Worm (Caenorhabditis elegans): Measurements from ENCODE around the gene Y49F6B.6.

Gene Y49F6B.6

DNA sequence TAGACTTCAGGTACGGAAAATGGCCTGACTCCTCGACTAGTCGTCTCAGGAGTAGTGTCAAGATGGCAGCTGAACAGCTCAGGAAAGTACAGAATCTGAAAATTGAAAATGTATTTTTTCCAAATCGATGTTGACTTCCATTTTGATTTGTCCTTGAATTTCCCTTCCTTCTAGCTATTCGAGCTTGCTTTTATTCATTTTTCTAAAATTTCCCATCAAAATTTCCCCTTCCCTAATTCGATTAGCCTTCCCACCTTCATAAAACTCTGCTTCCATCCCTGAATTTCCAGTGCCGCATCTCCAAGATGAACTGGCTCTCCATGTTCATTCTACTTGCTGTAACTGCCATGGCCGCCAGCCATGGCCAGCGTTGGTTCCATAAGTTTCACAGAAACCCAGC lies at the start of gene Y49F6B.6:
Y49F6B.6 (plus strand) TSS at position 301 of the 400 bp plus-strand sequence.
- TF ChIP-seq ces-1 (GFP tag; optimal IDR thresholded peaks at IDR 0.05) (no peak), tag-97 (GFP tag; IDR thresholded peaks at IDR 0.05) (no peak), snpc-4 (tag; optimal IDR thresholded peaks at IDR 0.05) (no peak), lsy-2 (tag; optimal IDR thresholded peaks at IDR 0.05) (no peak), ceh-28 (tag; optimal IDR thresholded peaks at IDR 0.05) (no peak), nhr-28 (tag; optimal IDR thresholded peaks at IDR 0.05) (no peak), daf-19 (GFP tag; conservative IDR thresholded peaks at IDR 0.05) (no peak), jun-1 (tag; optimal IDR thresholded peaks at IDR 0.05) (no peak), gei-8 (GFP tag; optimal IDR thresholded peaks at IDR 0.05) (no peak), zfp-2 (tag; optimal IDR thresholded peaks at IDR 0.05) (no peak), hif-1 (tag; optimal IDR thresholded peaks at IDR 0.05) (no peak), mep-1 (tag; optimal IDR thresholded peaks at IDR 0.05) (no peak)

DNA sequence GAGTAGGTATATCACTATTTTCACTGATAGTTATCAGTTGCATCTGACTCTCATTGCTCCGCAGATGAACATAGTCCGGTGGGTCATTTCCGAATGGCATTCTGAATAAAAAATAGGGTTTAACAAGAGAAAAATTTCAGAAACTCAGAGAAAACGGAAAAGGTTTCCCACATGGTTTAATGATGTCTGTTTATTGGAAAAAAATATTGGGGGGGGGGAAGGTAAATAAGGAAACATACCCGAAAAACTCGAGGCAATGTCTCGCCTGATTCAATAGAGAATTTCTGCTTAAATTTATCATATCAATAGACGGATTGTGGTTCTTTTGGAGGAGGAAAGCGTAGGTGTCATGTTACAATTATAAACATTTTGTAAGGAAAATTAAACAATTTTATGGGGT lies 47.5 kb upstream of the Y49F6B.6 start, which contains the start of gene nep-11:
nep-11 (minus strand) TSS at position 101 of the 400 bp plus-strand sequence.
- TF ChIP-seq jun-1 (tag; optimal IDR thresholded peaks at IDR 0.05) (no peak), nhr-25 (tag; optimal IDR thresholded peaks at IDR 0.05; ENCODE audit: borderline replicate concordance, insufficient read depth) (no peak), lin-39 (tag; optimal IDR thresholded peaks at IDR 0.05) (no peak), hlh-30 (tag; optimal IDR thresholded peaks at IDR 0.05; ENCODE audit: insufficient read depth) (no peak)

ce11 chrII:3428158-3428704 lies 44.7 kb upstream of the Y49F6B.6 start:
- peak in 1 of 2 experiments; percentile 47 for TF ChIP-seq mdl-1 (tag; optimal IDR thresholded peaks at IDR 0.05)
- no peak for TF ChIP-seq mxl-2 (GFP tag; conservative IDR thresholded peaks at IDR 0.05)
- TF ChIP-seq nhr-237 (tag; optimal IDR thresholded peaks at IDR 0.05), result no peak
- TF ChIP-seq nhr-76 (tag; optimal IDR thresholded peaks at IDR 0.05), result no peak
- no peak for TF ChIP-seq D1046.2 (GFP tag; IDR thresholded peaks at IDR 0.05)
- TF ChIP-seq nhr-77 (tag; optimal IDR thresholded peaks at IDR 0.05), result no peak
- no peak for TF ChIP-seq ceh-62 (tag; optimal IDR thresholded peaks at IDR 0.05)
- TF ChIP-seq lin-29 (GFP tag; IDR thresholded peaks at IDR 0.05), result no peak
- TF ChIP-seq aha-1 (tag), result peak; percentile 93
- no peak for TF ChIP-seq pha-4 (GFP tag; IDR thresholded peaks at IDR 0.05)
- no peak for TF ChIP-seq pha-4 (tag; optimal IDR thresholded peaks at IDR 0.05)
- no peak for TF ChIP-seq dmd-9 (GFP tag; IDR thresholded peaks at IDR 0.05)
- TF ChIP-seq duxl-1 (tag; optimal IDR thresholded peaks at IDR 0.05; ENCODE audit: poor library complexity), result no peak
- TF ChIP-seq lim-7 (GFP tag; IDR thresholded peaks at IDR 0.05), result no peak
- peak; percentile 1 for TF ChIP-seq hlh-11 (tag; optimal IDR thresholded peaks at IDR 0.05)
- no peak for TF ChIP-seq mxl-3 (GFP tag; optimal IDR thresholded peaks at IDR 0.05)
- no peak for TF ChIP-seq Y5F2A.4 (GFP tag; optimal IDR thresholded peaks at IDR 0.05)
- TF ChIP-seq ceh-82 (tag; optimal IDR thresholded peaks at IDR 0.05), result no peak
- no peak for TF ChIP-seq fkh-10 (GFP tag; optimal IDR thresholded peaks at IDR 0.05)
- no peak for TF ChIP-seq cey-2 (tag; optimal IDR thresholded peaks at IDR 0.05; ENCODE audit: borderline replicate concordance, insufficient read depth)
- TF ChIP-seq dmd-8 (GFP tag; IDR thresholded peaks at IDR 0.05), result no peak
- no peak for TF ChIP-seq arid-1 (GFP tag; conservative IDR thresholded peaks at IDR 0.05)
- no peak for TF ChIP-seq tag-97 (GFP tag; IDR thresholded peaks at IDR 0.05)
- TF ChIP-seq zip-11 (GFP tag; IDR thresholded peaks at IDR 0.05), result no peak
- TF ChIP-seq ztf-11 (tag; optimal IDR thresholded peaks at IDR 0.05), result no peak
- no peak for TF ChIP-seq nhr-48 (tag; optimal IDR thresholded peaks at IDR 0.05)
- TF ChIP-seq T20F7.1 (GFP tag; optimal IDR thresholded peaks at IDR 0.05), result no peak
- no peak for TF ChIP-seq fos-1 (tag; optimal IDR thresholded peaks at IDR 0.05)
- no peak for TF ChIP-seq dpl-1 (GFP tag; optimal IDR thresholded peaks at IDR 0.05)
- TF ChIP-seq tra-1 (GFP tag; IDR thresholded peaks at IDR 0.05), result no peak
- TF ChIP-seq aly-2 (tag; optimal IDR thresholded peaks at IDR 0.05), result no peak
- TF ChIP-seq set-16 (GFP tag; IDR thresholded peaks at IDR 0.05), result peak; percentile 82
- TF ChIP-seq hmg-1.1 (GFP tag; IDR thresholded peaks at IDR 0.05), result peak; percentile 71
- no peak for TF ChIP-seq F26F4.8 (GFP tag; conservative IDR thresholded peaks at IDR 0.05)
